Fruit fly (Drosophila melanogaster): ENCODE data around the gene CG10516.
A peak's percentile ranks its signal among the peaks of the same experiment; 100 is the strongest.

CG10516 gene

DNA sequence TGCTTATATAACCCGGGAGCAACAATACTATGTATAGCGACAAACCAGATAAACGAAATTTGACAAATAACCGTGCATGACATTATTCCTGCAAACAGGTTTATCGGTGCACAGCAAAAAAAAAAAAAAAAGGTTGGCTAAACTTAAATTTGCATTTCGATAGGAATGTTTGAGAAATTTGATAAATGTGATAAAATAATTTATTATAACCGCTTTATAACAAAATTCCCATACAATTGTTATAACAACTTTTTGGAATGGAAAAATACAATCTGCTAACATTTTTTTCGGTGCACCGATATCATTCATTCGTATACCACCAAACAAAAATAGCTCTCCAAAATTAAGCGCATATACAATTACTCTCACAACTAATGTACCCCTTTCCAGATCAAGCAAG is 9.6 kb downstream of the CG10516 start (continued):
- TF ChIP-seq CG6765 (GFP tag; optimal IDR thresholded peaks at IDR 0.05) (no peak), CG12744 (GFP tag; optimal IDR thresholded peaks at IDR 0.05) (no peak), CG4424 (GFP tag; optimal IDR thresholded peaks at IDR 0.05) (peak; percentile 27), BtbVII (GFP tag; optimal IDR thresholded peaks at IDR 0.05) (peak; percentile 31), CG10959 (GFP tag; IDR thresholded peaks at IDR 0.05) (no peak), CG2120 (GFP tag; optimal IDR thresholded peaks at IDR 0.05) (peak; percentile 63), Adf1 (GFP tag; IDR thresholded peaks at IDR 0.05) (no peak), exex (tag; optimal IDR thresholded peaks at IDR 0.05) (no peak), CG4730 (GFP tag; IDR thresholded peaks at IDR 0.05) (peak; percentile 72), Meics (GFP tag; optimal IDR thresholded peaks at IDR 0.05) (peak; percentile 50), Gug (GFP tag; IDR thresholded peaks at IDR 0.05) (peak; percentile 54; the same call in 3 of the 4 replicates), CG12659 (GFP tag; optimal IDR thresholded peaks at IDR 0.05) (no peak), CG4282 (GFP tag; optimal IDR thresholded peaks at IDR 0.05) (no peak), CG15696 (tag; optimal IDR thresholded peaks at IDR 0.05) (no peak), trh (GFP tag; optimal IDR thresholded peaks at IDR 0.05) (no peak), CG2116 (GFP tag; optimal IDR thresholded peaks at IDR 0.05) (no peak), Camta (GFP tag; optimal IDR thresholded peaks at IDR 0.05) (no peak), CG9817 (tag; optimal IDR thresholded peaks at IDR 0.05) (no peak), sna (GFP tag; IDR thresholded peaks at IDR 0.05; ENCODE audit: partially characterized antibody) (no peak), CG10321 (GFP tag; IDR thresholded peaks at IDR 0.05) (no peak), Neu2 (GFP tag; optimal IDR thresholded peaks at IDR 0.05; ENCODE audit: borderline replicate concordance) (no peak), Ets65A (GFP tag) (peak; percentile 16), yki (optimal IDR thresholded peaks at IDR 0.05) (no peak), Dp (GFP tag; optimal IDR thresholded peaks at IDR 0.05) (no peak), Rx (GFP tag; IDR thresholded peaks at IDR 0.05) (peak; percentile 27; the same call in 1 of the 2 replicates), scrt (GFP tag; optimal IDR thresholded peaks at IDR 0.05) (peak; percentile 33), CG16779 (GFP tag; IDR thresholded peaks at IDR 0.05) (no peak), unc-4 (GFP tag; IDR thresholded peaks at IDR 0.05; ENCODE audit: partially characterized antibody) (no peak), Sin3A (optimal IDR thresholded peaks at IDR 0.05) (no peak), mirr (GFP tag; optimal IDR thresholded peaks at IDR 0.05) (no peak), CG34422 (GFP tag; IDR thresholded peaks at IDR 0.05) (peak; percentile 67; the same call in 2 of the 3 replicates), CG13296 (GFP tag; optimal IDR thresholded peaks at IDR 0.05) (peak; percentile 39), Six4 (GFP tag; optimal IDR thresholded peaks at IDR 0.05) (no peak), CG13287 (GFP tag; IDR thresholded peaks at IDR 0.05; ENCODE audit: partially characterized antibody) (no peak), stc (GFP tag; IDR thresholded peaks at IDR 0.05) (peak; percentile 74), zen2 (GFP tag; IDR thresholded peaks at IDR 0.05; ENCODE audit: partially characterized antibody) (no peak), prd (optimal IDR thresholded peaks at IDR 0.05) (no peak), prd (GFP tag; IDR thresholded peaks at IDR 0.05) (peak; percentile 79), dimm (GFP tag; IDR thresholded peaks at IDR 0.05) (no peak), sima (GFP tag; optimal IDR thresholded peaks at IDR 0.05) (no peak), CG7745 (tag; optimal IDR thresholded peaks at IDR 0.05) (no peak), aop (GFP tag; IDR thresholded peaks at IDR 0.05) (no peak), CG10147 (GFP tag; optimal IDR thresholded peaks at IDR 0.05) (no peak), CG43689 (GFP tag; IDR thresholded peaks at IDR 0.05) (no peak), Dbx (GFP tag; IDR thresholded peaks at IDR 0.05) (peak; percentile 58; the same call in 1 of the 3 replicates), CG10267 (tag; optimal IDR thresholded peaks at IDR 0.05) (peak; percentile 23), repo (GFP tag; optimal IDR thresholded peaks at IDR 0.05) (no peak), Hr3 (GFP tag; optimal IDR thresholded peaks at IDR 0.05) (peak; percentile 31), chif (GFP tag; optimal IDR thresholded peaks at IDR 0.05) (peak in 1 of 2 experiments; percentile 12), hth (optimal IDR thresholded peaks at IDR 0.05) (no peak), HmgD (GFP tag; optimal IDR thresholded peaks at IDR 0.05) (no peak), Ptx1 (GFP tag; IDR thresholded peaks at IDR 0.05) (peak; percentile 84), insv (GFP tag; optimal IDR thresholded peaks at IDR 0.05) (no peak)

Data from whole organism, embryonic.